Fruit fly (Drosophila melanogaster) whole organism, embryonic: ENCODE data around the gene CG8349.
A peak's percentile ranks its signal among the peaks of the same experiment; 100 is the strongest.

Source experiments
- Antp ChIP-seq: fragments of 200-800 bp; sonication (Bioruptor generic); optimal IDR thresholded peaks from 3 replicates; lab custom pipeline; 2016; ENCODE audit warnings: missing biosample characterization, missing genetic modification characterization
- BEAF-32 ChIP-seq: fragments of 200-800 bp; sonication (Bioruptor generic); optimal IDR thresholded peaks from 3 replicates; lab custom pipeline; 2017; ENCODE audit warnings: missing biosample characterization, missing genetic modification characterization, mild to moderate bottlenecking, moderate library complexity, missing genetic modification reagents
- CG10267 ChIP-seq: fragments of 200-800 bp; sonication (Bioruptor generic); optimal IDR thresholded peaks from 2 replicates; lab custom pipeline; 2018; ENCODE audit warnings: missing biosample characterization, mild to moderate bottlenecking, missing genetic modification characterization, moderate library complexity
- CG11695 ChIP-seq: fragments of 200-800 bp; sonication (Bioruptor generic); IDR thresholded peaks from 3 replicates; pipeline ENCODE4 v1.3.6; 2022; ENCODE audit warnings: missing biosample characterization, missing genetic modification characterization
- CG12236 ChIP-seq: fragments of 200-800 bp; sonication (Bioruptor generic); optimal IDR thresholded peaks from 2 replicates; lab custom pipeline; 2016; ENCODE audit warnings: missing biosample characterization, missing genetic modification characterization
- CG13296 ChIP-seq: fragments of 200-800 bp; sonication (Bioruptor generic); optimal IDR thresholded peaks from 3 replicates; lab custom pipeline; 2018; ENCODE audit warnings: missing biosample characterization, mild to moderate bottlenecking, missing genetic modification characterization
- CG13424 ChIP-seq: fragments of 200-800 bp; sonication (Bioruptor generic); optimal IDR thresholded peaks from 2 replicates; lab custom pipeline; 2019; ENCODE audit warnings: missing biosample characterization, mild to moderate bottlenecking, missing genetic modification characterization, moderate library complexity
- CG13775 ChIP-seq: fragments of 200-800 bp; sonication (Bioruptor generic); optimal IDR thresholded peaks from 3 replicates; lab custom pipeline; 2017; ENCODE audit warnings: missing biosample characterization, mild to moderate bottlenecking, missing genetic modification characterization
- CG13894 ChIP-seq: fragments of 200-800 bp; sonication (Bioruptor generic); optimal IDR thresholded peaks from 3 replicates; lab custom pipeline; 2018; ENCODE audit warnings: missing biosample characterization, mild to moderate bottlenecking, missing genetic modification characterization, moderate library complexity
- CG15696 ChIP-seq: fragments of 200-800 bp; sonication (Bioruptor generic); optimal IDR thresholded peaks from 2 replicates; lab custom pipeline; 2019; ENCODE audit warnings: missing biosample characterization, mild to moderate bottlenecking, missing genetic modification characterization, moderate library complexity
- CG16815 ChIP-seq: fragments of 200-800 bp; sonication (Bioruptor generic); optimal IDR thresholded peaks from 3 replicates; lab custom pipeline; 2017; ENCODE audit warnings: missing biosample characterization, mild to moderate bottlenecking, missing genetic modification characterization
- CG1832 ChIP-seq: fragments of 200-800 bp; sonication (Bioruptor generic); optimal IDR thresholded peaks from 2 replicates; lab custom pipeline; 2017; ENCODE audit warnings: missing biosample characterization, mild to moderate bottlenecking, missing genetic modification characterization, inconsistent platforms
- CG4404 ChIP-seq: fragments of 200-800 bp; sonication (Bioruptor generic); IDR thresholded peaks from 2 replicates; pipeline ENCODE4 v1.3.6; 2022; ENCODE audit warnings: missing biosample characterization, missing genetic modification characterization
- CG4854 ChIP-seq: fragments of 200-800 bp; sonication (Bioruptor generic); optimal IDR thresholded peaks from 2 replicates; lab custom pipeline; 2016; ENCODE audit warnings: missing biosample characterization, missing genetic modification characterization, inconsistent platforms
- CG5180 ChIP-seq: fragments of 200-800 bp; sonication (Bioruptor generic); optimal IDR thresholded peaks from 3 replicates; lab custom pipeline; 2017; ENCODE audit warnings: missing biosample characterization, missing genetic modification characterization, mild to moderate bottlenecking, moderate library complexity, missing genetic modification reagents
- CG6765 ChIP-seq: fragments of 200-800 bp; sonication (Bioruptor generic); optimal IDR thresholded peaks from 3 replicates; lab custom pipeline; 2017; ENCODE audit warnings: missing biosample characterization, mild to moderate bottlenecking, missing genetic modification characterization
- CG7987 ChIP-seq: fragments of 200-800 bp; sonication (Bioruptor generic); optimal IDR thresholded peaks from 2 replicates; lab custom pipeline; 2018; ENCODE audit warnings: missing biosample characterization, mild to moderate bottlenecking, missing genetic modification characterization, moderate library complexity
- CG8944 ChIP-seq: fragments of 200-800 bp; sonication (Bioruptor generic); optimal IDR thresholded peaks from 3 replicates; lab custom pipeline; 2016; ENCODE audit warnings: missing biosample characterization, missing genetic modification characterization
- D19B ChIP-seq: fragments of 200-800 bp; sonication (Bioruptor generic); optimal IDR thresholded peaks from 2 replicates; lab custom pipeline; 2017; ENCODE audit warnings: missing biosample characterization, mild to moderate bottlenecking, missing genetic modification characterization
- Deaf1 ChIP-seq: fragments of 200-800 bp; optimal IDR thresholded peaks from 3 replicates; lab custom pipeline; 2019; ENCODE audit warnings: missing biosample characterization, mild to moderate bottlenecking, missing genetic modification characterization, moderate library complexity
- Ets65A ChIP-seq: fragments of 200-800 bp; sonication (Bioruptor generic); peaks from one replicate; lab custom pipeline; 2016; ENCODE audit warnings: missing biosample characterization, missing genetic modification characterization
- Fer2 ChIP-seq: fragments of 200-800 bp; sonication (Bioruptor generic); optimal IDR thresholded peaks from 2 replicates; lab custom pipeline; 2018; ENCODE audit warnings: missing biosample characterization, mild to moderate bottlenecking, missing genetic modification characterization, moderate library complexity
- Hmx ChIP-seq: fragments of 200-800 bp; sonication (Bioruptor generic); optimal IDR thresholded peaks from 2 replicates; lab custom pipeline; 2016; ENCODE audit warnings: missing biosample characterization, missing genetic modification characterization
- NK7.1 ChIP-seq: fragments of 200-800 bp; sonication (Bioruptor generic); optimal IDR thresholded peaks from 3 replicates; lab custom pipeline; 2016; ENCODE audit warnings: missing biosample characterization, missing genetic modification characterization
- NfI ChIP-seq: fragments of 200-800 bp; sonication (Bioruptor generic); optimal IDR thresholded peaks from 3 replicates; lab custom pipeline; 2018; ENCODE audit warnings: missing biosample characterization, mild to moderate bottlenecking, missing genetic modification characterization, moderate library complexity
- Side ChIP-seq: fragments of 200-800 bp; sonication (Bioruptor generic); optimal IDR thresholded peaks from 2 replicates; lab custom pipeline; 2016; ENCODE audit warnings: missing biosample characterization, missing genetic modification characterization
- Sox100B ChIP-seq: fragments of 200-800 bp; sonication (Bioruptor generic); optimal IDR thresholded peaks from 3 replicates; lab custom pipeline; 2018; ENCODE audit warnings: missing biosample characterization, mild to moderate bottlenecking, missing genetic modification characterization
- Spps ChIP-seq: fragments of 200-800 bp; sonication (Bioruptor generic); optimal IDR thresholded peaks from 2 replicates; lab custom pipeline; 2018; ENCODE audit warnings: missing biosample characterization, mild to moderate bottlenecking, missing genetic modification characterization
- TFAM ChIP-seq: fragments of 200-800 bp; sonication (Bioruptor generic); optimal IDR thresholded peaks from 2 replicates; lab custom pipeline; 2017; ENCODE audit warnings: missing biosample characterization, missing genetic modification characterization, inconsistent platforms
- ash1 ChIP-seq: fragments of 200-800 bp; sonication (Bioruptor generic); optimal IDR thresholded peaks from 2 replicates; lab custom pipeline; 2018; ENCODE audit warnings: missing biosample characterization, mild to moderate bottlenecking, missing genetic modification characterization
- az2 ChIP-seq: fragments of 200-800 bp; sonication (Bioruptor generic); optimal IDR thresholded peaks from 3 replicates; lab custom pipeline; 2016; ENCODE audit warnings: missing biosample characterization, missing genetic modification characterization
- bigmax ChIP-seq: fragments of 200-800 bp; sonication (Bioruptor generic); optimal IDR thresholded peaks from 2 replicates; lab custom pipeline; 2018; ENCODE audit warnings: missing biosample characterization, mild to moderate bottlenecking, missing genetic modification characterization
- dm ChIP-seq: fragments of 200-800 bp; sonication (Bioruptor generic); optimal IDR thresholded peaks from 3 replicates; lab custom pipeline; 2016; ENCODE audit warnings: missing biosample characterization, missing genetic modification characterization
- en ChIP-seq: fragments of 200-800 bp; sonication (Bioruptor generic); optimal IDR thresholded peaks from 2 replicates; lab custom pipeline; 2016; ENCODE audit warnings: missing biosample characterization, missing genetic modification characterization
- gem ChIP-seq: fragments of 200-800 bp; sonication (Bioruptor generic); optimal IDR thresholded peaks from 2 replicates; lab custom pipeline; 2019; ENCODE audit warnings: missing biosample characterization, mild to moderate bottlenecking, missing genetic modification characterization, moderate library complexity
- gfzf ChIP-seq: fragments of 200-800 bp; sonication (Bioruptor generic); optimal IDR thresholded peaks from 2 replicates; lab custom pipeline; 2016; ENCODE audit warnings: missing biosample characterization, mild to moderate bottlenecking, missing genetic modification characterization, moderate library complexity
- gro ChIP-seq: fragments of 200-800 bp; sonication (Bioruptor generic); optimal IDR thresholded peaks from 2 replicates; lab custom pipeline; 2016; ENCODE audit warnings: missing biosample characterization, missing genetic modification characterization
- hb ChIP-seq: fragments of 200-800 bp; sonication (Bioruptor generic); IDR thresholded peaks from 3 replicates; pipeline ENCODE4 v1.3.6; 2022; ENCODE audit warnings: missing biosample characterization, missing genetic modification characterization; ENCODE audit not compliant: partially characterized antibody
- jigr1 ChIP-seq: fragments of 200-800 bp; sonication (Bioruptor generic); IDR thresholded peaks from 3 replicates; pipeline ENCODE4 v1.3.6; 2022; ENCODE audit warnings: missing biosample characterization, missing genetic modification characterization
- lab ChIP-seq: fragments of 200-800 bp; sonication (Bioruptor generic); optimal IDR thresholded peaks from 3 replicates; lab custom pipeline; 2017; ENCODE audit warnings: missing biosample characterization, missing genetic modification characterization, mild to moderate bottlenecking, moderate library complexity, missing genetic modification reagents
- lmd ChIP-seq: fragments of 200-800 bp; sonication (Bioruptor generic); IDR thresholded peaks from 2 replicates; pipeline ENCODE4 v1.3.6; 2022; ENCODE audit warnings: missing biosample characterization, missing genetic modification characterization
- pho ChIP-seq: fragments of 200-800 bp; sonication (Bioruptor generic); optimal IDR thresholded peaks from 2 replicates; lab custom pipeline; 2016; ENCODE audit warnings: missing biosample characterization, missing genetic modification characterization
- sc ChIP-seq, 3 experiments: fragments of >200 bp in 2 of 3; fragments of 200-800 bp in 1 of 3; sonication (Bioruptor generic) in 1 of 3; optimal IDR thresholded peaks; 2 replicates in 2 of 3; 3 replicates in 1 of 3; lab custom pipeline; 2017; ENCODE audit warnings: mild to moderate bottlenecking in 1 of 3, missing biosample characterization in 1 of 3, missing genetic modification characterization in 1 of 3, missing genetic modification reagents in 1 of 3
- slp2 ChIP-seq: fragments of 200-800 bp; sonication (Bioruptor generic); optimal IDR thresholded peaks from 2 replicates; lab custom pipeline; 2016; ENCODE audit warnings: missing biosample characterization, missing genetic modification characterization
- ssp ChIP-seq: fragments of 200-800 bp; sonication (Bioruptor generic); IDR thresholded peaks from 2 replicates; pipeline ENCODE4 v1.3.6; 2022; ENCODE audit warnings: missing biosample characterization, missing genetic modification characterization
- sug ChIP-seq: fragments of 200-800 bp; optimal IDR thresholded peaks from 2 replicates; lab custom pipeline; 2019; ENCODE audit warnings: missing biosample characterization, mild to moderate bottlenecking, missing genetic modification characterization, moderate library complexity
- trh ChIP-seq: fragments of 200-800 bp; sonication (Bioruptor generic); optimal IDR thresholded peaks from 2 replicates; lab custom pipeline; 2016; ENCODE audit warnings: missing biosample characterization, missing genetic modification characterization
- ttk ChIP-seq: fragments of 200-800 bp; sonication (Bioruptor generic); IDR thresholded peaks from 2 replicates; pipeline ENCODE4 v2.1.2; 2022; ENCODE audit warnings: missing biosample characterization, missing genetic modification characterization
- unc-4 ChIP-seq: fragments of 200-800 bp; sonication (Bioruptor generic); IDR thresholded peaks from 2 replicates; pipeline ENCODE4 v1.3.6; 2022; ENCODE audit warnings: missing biosample characterization, missing genetic modification characterization; ENCODE audit not compliant: partially characterized antibody
- unpg ChIP-seq: fragments of 200-800 bp; sonication (Bioruptor generic); optimal IDR thresholded peaks from 3 replicates; lab custom pipeline; 2018; ENCODE audit warnings: missing biosample characterization, mild to moderate bottlenecking, missing genetic modification characterization, moderate library complexity

CG8349 gene

DNA sequence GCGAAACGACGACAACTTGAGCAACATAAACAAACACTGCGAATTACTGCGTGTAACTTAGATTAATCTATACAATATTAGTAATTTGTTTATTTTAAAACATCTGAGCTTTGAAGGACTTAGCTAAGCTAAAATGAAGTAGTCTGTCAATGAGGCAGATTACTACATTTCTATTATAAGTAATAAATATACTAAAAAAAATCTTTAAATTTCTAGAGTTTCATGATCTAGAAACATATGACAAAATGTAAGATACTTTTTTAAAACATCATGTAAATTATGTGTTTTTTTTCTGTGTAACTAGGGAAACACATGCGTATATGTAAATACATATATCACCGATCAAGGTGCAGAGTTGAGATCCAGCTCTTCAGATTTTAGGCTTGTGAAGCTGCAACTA, 50.4 kb downstream of the CG8349 start (continued):
- TF ChIP-seq CG11695 (GFP tag; lab: Robert Waterston, UW) (peak; percentile 77; the same call in 2 of the 3 replicates), lab (GFP tag; lab: Kevin White, UChicago) (peak; percentile 60), en (GFP tag; lab: Kevin White, UChicago) (no peak), unpg (GFP tag; lab: Kevin White, UChicago) (peak; percentile 62), CG10267 (tag; lab: Kevin White, UChicago) (peak; percentile 47), Ets65A (peak; percentile 80), CG16815 (GFP tag; lab: Kevin White, UChicago) (no peak), jigr1 (GFP tag; lab: Robert Waterston, UW) (no peak), sc (optimal IDR thresholded peaks at IDR 0.05; lab: Kevin White, UChicago) (no peak), sc (GFP tag; optimal IDR thresholded peaks at IDR 0.05; lab: Kevin White, UChicago) (no peak), trh (no peak), CG1832 (GFP tag; lab: Kevin White, UChicago) (no peak), CG4854 (GFP tag; lab: Kevin White, UChicago) (no peak), Side (no peak), az2 (GFP tag; lab: Kevin White, UChicago) (peak; percentile 11), CG4404 (GFP tag; lab: Robert Waterston, UW) (no peak), Spps (no peak), gem (peak; percentile 86), CG6765 (GFP tag; lab: Kevin White, UChicago) (peak; percentile 31), ttk (peak; percentile 25; the same call in 1 of the 2 replicates), pho (GFP tag; lab: Kevin White, UChicago) (no peak), TFAM (GFP tag; lab: Kevin White, UChicago) (no peak), Sox100B (GFP tag; lab: Kevin White, UChicago) (peak; percentile 77), CG13424 (peak; percentile 85), BEAF-32 (GFP tag; lab: Kevin White, UChicago) (no peak), Antp (GFP tag; lab: Kevin White, UChicago) (no peak), gro (GFP tag; lab: Kevin White, UChicago) (no peak), Deaf1 (tag; lab: Kevin White, UChicago) (no peak), slp2 (GFP tag; lab: Kevin White, UChicago) (no peak), CG12236 (GFP tag; lab: Kevin White, UChicago) (no peak), ssp (GFP tag; lab: Robert Waterston, UW) (no peak), bigmax (GFP tag; lab: Kevin White, UChicago) (no peak), CG13894 (tag; lab: Kevin White, UChicago) (no peak), CG8944 (GFP tag; lab: Kevin White, UChicago) (no peak), D19B (no peak), NK7.1 (GFP tag; lab: Kevin White, UChicago) (no peak), Fer2 (peak; percentile 20), Hmx (GFP tag; lab: Kevin White, UChicago) (no peak), CG15696 (no peak), NfI (GFP tag; lab: Kevin White, UChicago) (no peak), sug (tag; lab: Kevin White, UChicago) (peak; percentile 11), lmd (GFP tag; lab: Robert Waterston, UW) (peak; percentile 66), gfzf (GFP tag; lab: Kevin White, UChicago) (no peak), hb (GFP tag; lab: Robert Waterston, UW) (no peak), CG13775 (no peak), ash1 (no peak), CG7987 (GFP tag; lab: Kevin White, UChicago) (no peak), CG5180 (GFP tag; lab: Kevin White, UChicago) (peak; percentile 40), CG13296 (GFP tag; lab: Kevin White, UChicago) (peak; percentile 78), unc-4 (GFP tag; lab: Robert Waterston, UW) (no peak), dm (GFP tag; lab: Kevin White, UChicago) (no peak)
